Fruit fly (Drosophila melanogaster): Measurements from ENCODE around the gene Cds.

The Cds gene

dm6 chr3L:8121590-8121989 lies 6.0 kb upstream of the Cds start, which contains the start of gene ldbr (continued):
- no peak for TF ChIP-seq hkb (optimal IDR thresholded peaks at IDR 0.05)
- peak; percentile 26; the same call in 1 of the 2 replicates for TF ChIP-seq hkb (GFP tag; IDR thresholded peaks at IDR 0.05)
- no peak for TF ChIP-seq CG9797 (GFP tag; optimal IDR thresholded peaks at IDR 0.05)
- no peak for TF ChIP-seq CG11504 (tag; optimal IDR thresholded peaks at IDR 0.05)

DNA sequence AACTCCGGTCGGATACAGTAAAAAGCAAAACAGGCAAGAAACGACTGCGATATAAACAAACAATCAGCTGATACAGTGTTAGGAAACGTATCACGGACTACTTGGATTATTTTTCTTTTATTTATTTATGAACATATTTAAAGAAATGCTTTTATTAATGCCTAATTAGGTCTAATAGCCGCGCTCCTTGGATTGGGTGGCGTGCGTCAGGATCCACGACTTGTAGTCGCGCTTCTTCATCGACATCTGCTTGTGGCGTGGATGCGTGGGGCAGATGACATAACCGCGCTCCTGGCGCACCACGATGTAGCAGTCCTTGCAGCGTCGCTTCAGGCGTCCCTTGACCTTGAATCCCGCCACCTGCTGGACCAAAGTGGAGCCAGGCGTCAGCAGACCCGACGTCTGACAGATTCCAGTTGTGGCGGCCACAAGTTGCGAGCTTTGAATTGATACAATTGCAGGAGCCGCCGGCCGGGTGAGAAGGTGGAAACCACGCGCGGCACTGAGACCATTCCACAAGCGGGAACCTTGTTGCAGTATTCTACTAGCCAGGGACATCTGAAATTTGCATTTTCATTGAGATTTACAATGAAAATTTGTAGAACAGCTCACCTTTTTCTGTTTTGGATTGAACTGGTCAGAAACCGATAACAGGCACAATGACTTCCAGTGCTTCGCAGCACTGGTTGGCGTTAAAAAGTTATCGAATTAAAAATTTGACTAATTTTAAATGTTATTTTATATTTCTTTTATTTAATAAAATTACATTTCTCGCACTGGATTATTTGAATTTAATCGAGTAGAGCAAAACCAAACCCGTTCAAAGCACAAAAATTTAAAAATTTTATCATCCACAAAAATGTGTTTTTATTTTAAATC lies 2.8 kb upstream of the Cds start, which contains the start of the genes CG7550 and mRpL36:
Gene CG7550 (minus strand): TSS at position 51 of the 879 bp plus-strand sequence.
Gene mRpL36 (minus strand): TSS at position 652 of the 879 bp plus-strand sequence.
- peak; percentile 28 for TF ChIP-seq sens (GFP tag)
- TF ChIP-seq Asciz (GFP tag; optimal IDR thresholded peaks at IDR 0.05), result no peak
- no peak for TF ChIP-seq gcm (GFP tag; optimal IDR thresholded peaks at IDR 0.05)
- TF ChIP-seq CG10274 (GFP tag; optimal IDR thresholded peaks at IDR 0.05), result no peak
- TF ChIP-seq CG15269 (tag; optimal IDR thresholded peaks at IDR 0.05), result no peak
- TF ChIP-seq CG2889 (GFP tag; IDR thresholded peaks at IDR 0.05), result no peak
- no peak for TF ChIP-seq tap (tag; optimal IDR thresholded peaks at IDR 0.05)
- TF ChIP-seq tup (GFP tag; optimal IDR thresholded peaks at IDR 0.05), result no peak
- no peak for TF ChIP-seq CG11456 (GFP tag; IDR thresholded peaks at IDR 0.05)
- TF ChIP-seq slp2 (GFP tag; optimal IDR thresholded peaks at IDR 0.05), result peak; percentile 1
- TF ChIP-seq prd (optimal IDR thresholded peaks at IDR 0.05), result no peak
- 0 out of 3 replicates have a peak, but pooled peaks have one; percentile 16 for TF ChIP-seq prd (GFP tag; IDR thresholded peaks at IDR 0.05)
- TF ChIP-seq Hr3 (GFP tag; optimal IDR thresholded peaks at IDR 0.05), result no peak
- peak; percentile 67 for TF ChIP-seq CG10267 (tag; optimal IDR thresholded peaks at IDR 0.05)
- no peak for TF ChIP-seq luna (GFP tag; optimal IDR thresholded peaks at IDR 0.05)
- no peak for TF ChIP-seq zf30C (GFP tag; optimal IDR thresholded peaks at IDR 0.05)
- TF ChIP-seq CG1647 (GFP tag; optimal IDR thresholded peaks at IDR 0.05), result no peak
- TF ChIP-seq Pdp1 (GFP tag; optimal IDR thresholded peaks at IDR 0.05), result peak in 1 of 2 experiments; percentile 91
- no peak for TF ChIP-seq psq (GFP tag; optimal IDR thresholded peaks at IDR 0.05)
- TF ChIP-seq gfzf (GFP tag; optimal IDR thresholded peaks at IDR 0.05), result no peak
- no peak for TF ChIP-seq CG6175 (GFP tag; IDR thresholded peaks at IDR 0.05)
- TF ChIP-seq CG34376 (GFP tag; optimal IDR thresholded peaks at IDR 0.05), result no peak
- no peak for TF ChIP-seq CG3281 (GFP tag; optimal IDR thresholded peaks at IDR 0.05)
- peak; percentile 26 for TF ChIP-seq CG15514 (GFP tag; optimal IDR thresholded peaks at IDR 0.05)
- TF ChIP-seq CG10431 (GFP tag; optimal IDR thresholded peaks at IDR 0.05), result no peak
- TF ChIP-seq CG9817 (tag; optimal IDR thresholded peaks at IDR 0.05), result no peak
- no peak for TF ChIP-seq btn (GFP tag; optimal IDR thresholded peaks at IDR 0.05)
- TF ChIP-seq bab2 (GFP tag; optimal IDR thresholded peaks at IDR 0.05), result no peak
- no peak for TF ChIP-seq Rfx (GFP tag; IDR thresholded peaks at IDR 0.05)
- TF ChIP-seq tna (GFP tag; IDR thresholded peaks at IDR 0.05; ENCODE audit: partially characterized antibody), result no peak
- TF ChIP-seq Atf6 (GFP tag; IDR thresholded peaks at IDR 0.05), result no peak
- no peak for TF ChIP-seq D19A (tag; optimal IDR thresholded peaks at IDR 0.05)
- no peak for TF ChIP-seq CG18262 (tag; optimal IDR thresholded peaks at IDR 0.05)
- TF ChIP-seq CG33557 (GFP tag; optimal IDR thresholded peaks at IDR 0.05), result no peak
- TF ChIP-seq hkb (optimal IDR thresholded peaks at IDR 0.05), result no peak
- no peak for TF ChIP-seq hkb (GFP tag; IDR thresholded peaks at IDR 0.05)
- TF ChIP-seq Nf-YA (GFP tag; IDR thresholded peaks at IDR 0.05), result no peak
- TF ChIP-seq Spps (tag; optimal IDR thresholded peaks at IDR 0.05), result no peak
- TF ChIP-seq onecut (GFP tag; IDR thresholded peaks at IDR 0.05), result no peak
- TF ChIP-seq CG12391 (tag; optimal IDR thresholded peaks at IDR 0.05), result no peak
- no peak for TF ChIP-seq CG1602 (GFP tag; optimal IDR thresholded peaks at IDR 0.05)
- TF ChIP-seq salm (tag; optimal IDR thresholded peaks at IDR 0.05), result no peak
- TF ChIP-seq HmgD (GFP tag; optimal IDR thresholded peaks at IDR 0.05), result no peak
- no peak for TF ChIP-seq hth (optimal IDR thresholded peaks at IDR 0.05)
- no peak for TF ChIP-seq fd64A (GFP tag; optimal IDR thresholded peaks at IDR 0.05)
- peak; percentile 10 for TF ChIP-seq pzg (GFP tag; optimal IDR thresholded peaks at IDR 0.05)
